Worm (Caenorhabditis elegans): ENCODE data around the gene cul-5.

DNA sequence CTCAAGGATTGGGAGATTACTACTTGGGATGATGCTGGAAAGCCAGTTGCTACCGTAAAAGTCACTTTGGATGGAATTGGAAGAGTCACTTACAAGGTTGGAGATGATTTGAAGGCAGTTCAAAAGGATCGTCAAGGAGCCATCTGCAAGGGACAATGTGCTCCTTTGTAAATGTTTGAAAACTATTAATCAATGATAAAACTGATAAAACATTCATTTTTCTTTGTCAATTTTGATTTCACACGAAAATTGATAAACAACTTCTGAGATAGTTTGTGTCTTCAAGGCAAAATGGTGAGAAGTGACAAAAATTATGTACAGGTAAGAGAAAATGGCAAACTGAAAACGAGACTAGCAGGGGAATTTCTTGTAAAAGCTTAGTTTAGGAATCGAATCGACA, 23.0 kb downstream of the cul-5 start:
- TF ChIP-seq lin-39 (tag; optimal IDR thresholded peaks at IDR 0.05) (no peak), nhr-28 (tag; optimal IDR thresholded peaks at IDR 0.05) (no peak), T26A8.4 (GFP tag; IDR thresholded peaks at IDR 0.05) (no peak), dmd-8 (GFP tag; IDR thresholded peaks at IDR 0.05) (no peak), ceh-20 (GFP tag; IDR thresholded peaks at IDR 0.05) (no peak), nhr-10 (tag; optimal IDR thresholded peaks at IDR 0.05) (no peak), ceh-62 (tag; optimal IDR thresholded peaks at IDR 0.05) (no peak), nhr-11 (tag; optimal IDR thresholded peaks at IDR 0.05) (no peak), ztf-11 (tag; optimal IDR thresholded peaks at IDR 0.05) (no peak)
